Worm (Caenorhabditis elegans) whole organism, late embryonic: Measurements from ENCODE around the gene cua-1.
"Not testable (repeated sequence)": the region's sequence is repeated elsewhere in the genome, so short reads cannot be mapped to it uniquely, and the experiment has no call there.

ENCODE experiments used
- C08G9.2 ChIP-seq: sonication (generic microtip); optimal IDR thresholded peaks from 2 replicates; lab custom pipeline; 2016; ENCODE audit warnings: mild to moderate bottlenecking, missing genetic modification characterization, moderate library complexity, missing compliant biosample characterization
- C38D4.7 ChIP-seq: fragments of 200-800 bp; sonication (Bioruptor generic); optimal IDR thresholded peaks from 2 replicates; lab custom pipeline; 2018; ENCODE audit warnings: mild to moderate bottlenecking, missing genetic modification characterization, moderate library complexity, missing compliant biosample characterization
- F13H6.1 ChIP-seq: sonication (generic microtip); optimal IDR thresholded peaks from 2 replicates; lab custom pipeline; 2016; ENCODE audit warnings: missing genetic modification characterization, missing compliant biosample characterization
- K02D7.2 ChIP-seq: sonication (generic microtip); optimal IDR thresholded peaks from 2 replicates; lab custom pipeline; 2017; ENCODE audit warnings: mild to moderate bottlenecking, missing genetic modification characterization, missing compliant biosample characterization
- K09A11.1 ChIP-seq: sonication (generic microtip); optimal IDR thresholded peaks from 2 replicates; lab custom pipeline; 2017; ENCODE audit warnings: antibody characterized with exemption, mild to moderate bottlenecking, missing genetic modification characterization, missing compliant biosample characterization; ENCODE audit not compliant: insufficient read depth
- ceh-18 ChIP-seq: sonication (generic microtip); optimal IDR thresholded peaks from 2 replicates; lab custom pipeline; 2016; ENCODE audit warnings: missing genetic modification characterization, missing compliant biosample characterization
- ceh-2 ChIP-seq: sonication (generic microtip); optimal IDR thresholded peaks from 2 replicates; lab custom pipeline; 2016; ENCODE audit warnings: missing genotype, missing genetic modification characterization, missing compliant biosample characterization
- ceh-22 ChIP-seq: sonication (generic microtip); optimal IDR thresholded peaks from 2 replicates; lab custom pipeline; 2017; ENCODE audit warnings: missing biosample characterization, missing genetic modification characterization
- ceh-24 ChIP-seq: sonication (generic microtip); optimal IDR thresholded peaks from 2 replicates; lab custom pipeline; 2016; ENCODE audit warnings: mild to moderate bottlenecking, missing genetic modification characterization, missing compliant biosample characterization
- ceh-30 ChIP-seq: fragments of 150-350 bp; optimal IDR thresholded peaks from 2 replicates; lab custom pipeline; 2014; ENCODE audit warnings: missing biosample characterization, missing genetic modification characterization
- ceh-34 ChIP-seq: sonication (generic microtip); optimal IDR thresholded peaks from 2 replicates; lab custom pipeline; 2016; ENCODE audit warnings: mild to moderate bottlenecking, missing genetic modification characterization, missing compliant biosample characterization
- ceh-45 ChIP-seq: fragments of 200-800 bp; sonication (Bioruptor generic); IDR thresholded peaks from 2 replicates; pipeline ENCODE4 v1.3.6; 2022; ENCODE audit warnings: missing genetic modification reagents, missing genetic modification characterization, missing compliant biosample characterization
- ceh-48 ChIP-seq: sonication (generic microtip); optimal IDR thresholded peaks from 2 replicates; lab custom pipeline; 2016; ENCODE audit warnings: missing genetic modification characterization, inconsistent platforms, missing compliant biosample characterization
- che-1 ChIP-seq: sonication (generic microtip); optimal IDR thresholded peaks from 2 replicates; lab custom pipeline; 2016; ENCODE audit warnings: mild to moderate bottlenecking, missing genetic modification characterization, missing compliant biosample characterization
- dve-1 ChIP-seq: sonication (generic microtip); optimal IDR thresholded peaks from 2 replicates; lab custom pipeline; 2017; ENCODE audit warnings: antibody characterized with exemption, mild to moderate bottlenecking, missing genetic modification characterization, missing compliant biosample characterization
- elt-2 ChIP-seq: sonication (generic microtip); optimal IDR thresholded peaks from 2 replicates; lab custom pipeline; 2016; ENCODE audit warnings: missing genetic modification reagents, missing genetic modification characterization, missing compliant biosample characterization
- fax-1 ChIP-seq: sonication (generic microtip); optimal IDR thresholded peaks from 2 replicates; lab custom pipeline; 2016; ENCODE audit warnings: missing genotype, missing genetic modification characterization, missing compliant biosample characterization
- fkh-6 ChIP-seq: sonication (generic microtip); optimal IDR thresholded peaks from 2 replicates; lab custom pipeline; 2016; ENCODE audit warnings: missing genetic modification characterization, missing compliant biosample characterization
- gmeb-2 ChIP-seq: sonication (generic microtip); optimal IDR thresholded peaks from 2 replicates; lab custom pipeline; 2016; ENCODE audit warnings: missing genetic modification characterization, inconsistent platforms, missing compliant biosample characterization
- hlh-13 ChIP-seq: fragments of 200-800 bp; sonication (Bioruptor generic); optimal IDR thresholded peaks from 2 replicates; lab custom pipeline; 2018; ENCODE audit warnings: mild to moderate bottlenecking, missing genetic modification characterization, missing compliant biosample characterization
- hlh-6 ChIP-seq: sonication (generic microtip); optimal IDR thresholded peaks from 2 replicates; lab custom pipeline; 2016; ENCODE audit warnings: missing genotype, missing genetic modification characterization, missing compliant biosample characterization
- hlh-8 ChIP-seq: sonication (generic microtip); optimal IDR thresholded peaks from 2 replicates; lab custom pipeline; 2016; ENCODE audit warnings: missing genotype, missing genetic modification characterization, missing compliant biosample characterization
- lin-11 ChIP-seq: fragments of 200-800 bp; sonication (Bioruptor generic); optimal IDR thresholded peaks from 2 replicates; lab custom pipeline; 2018; ENCODE audit warnings: mild to moderate bottlenecking, missing genetic modification characterization, missing compliant biosample characterization
- madf-2 ChIP-seq: sonication (generic microtip); optimal IDR thresholded peaks from 2 replicates; lab custom pipeline; 2017; ENCODE audit warnings: missing genetic modification characterization, missing compliant biosample characterization
- mec-3 ChIP-seq: sonication (generic microtip); optimal IDR thresholded peaks from 2 replicates; lab custom pipeline; 2016; ENCODE audit warnings: borderline replicate concordance, missing genetic modification characterization, missing compliant biosample characterization
- nfya-1 ChIP-seq: sonication (generic microtip); optimal IDR thresholded peaks from 2 replicates; lab custom pipeline; 2017; ENCODE audit warnings: missing genetic modification characterization, mild to moderate bottlenecking, missing compliant biosample characterization, antibody characterized with exemption, moderate library complexity
- nhr-11 ChIP-seq: fragments of 150-350 bp; optimal IDR thresholded peaks from 2 replicates; lab custom pipeline; 2014; ENCODE audit warnings: missing biosample characterization, missing genetic modification characterization
- nhr-232 ChIP-seq: sonication (generic microtip); optimal IDR thresholded peaks from 2 replicates; lab custom pipeline; 2016; ENCODE audit warnings: missing genetic modification characterization, missing compliant biosample characterization
- pag-3 ChIP-seq: sonication (generic microtip); optimal IDR thresholded peaks from 2 replicates; lab custom pipeline; 2016; ENCODE audit warnings: missing compliant biosample characterization, missing genetic modification characterization, borderline replicate concordance
- pat-9 ChIP-seq: fragments of 200-800 bp; sonication (Bioruptor generic); optimal IDR thresholded peaks from 2 replicates; lab custom pipeline; 2018; ENCODE audit warnings: mild to moderate bottlenecking, missing genetic modification characterization, moderate library complexity, missing compliant biosample characterization
- ref-2 ChIP-seq: sonication (generic microtip); optimal IDR thresholded peaks from 2 replicates; lab custom pipeline; 2016; ENCODE audit warnings: missing genetic modification characterization, missing compliant biosample characterization
- sox-2 ChIP-seq: fragments of 200-800 bp; sonication (Bioruptor generic); IDR thresholded peaks from 2 replicates; pipeline ENCODE4 v1.3.6; 2022; ENCODE audit warnings: missing genetic modification reagents, missing genetic modification characterization, missing compliant biosample characterization
- syd-9 ChIP-seq: sonication (generic microtip); optimal IDR thresholded peaks from 2 replicates; lab custom pipeline; 2016; ENCODE audit warnings: mild to moderate bottlenecking, missing genetic modification characterization, moderate library complexity, missing compliant biosample characterization
- tbx-2 ChIP-seq: sonication (generic microtip); optimal IDR thresholded peaks from 2 replicates; lab custom pipeline; 2016; ENCODE audit warnings: missing genetic modification characterization, missing compliant biosample characterization
- tbx-7 ChIP-seq: sonication (generic microtip); optimal IDR thresholded peaks from 2 replicates; lab custom pipeline; 2016; ENCODE audit warnings: missing genotype, missing genetic modification characterization, missing compliant biosample characterization
- unc-3 ChIP-seq, 2 experiments: fragments of 200-800 bp in 1 of 2; sonication (Bioruptor generic) in 1 of 2; sonication (generic microtip) in 1 of 2; conservative IDR thresholded peaks in 1 of 2; optimal IDR thresholded peaks in 1 of 2; 2 replicates each; pipeline versions ENCODE4 v1.3.6 to Lab custom; 2016 to 2022; ENCODE audit warnings: missing compliant biosample characterization in 2 of 2, missing genetic modification characterization in 2 of 2, missing genetic modification reagents in 1 of 2
- unc-55 ChIP-seq: sonication (generic microtip); optimal IDR thresholded peaks from 2 replicates; lab custom pipeline; 2017; ENCODE audit warnings: missing biosample characterization, missing genetic modification reagents, missing genetic modification characterization
- unc-86 ChIP-seq: sonication (generic microtip); optimal IDR thresholded peaks from 2 replicates; lab custom pipeline; 2016; ENCODE audit warnings: missing genetic modification characterization, missing compliant biosample characterization

The cua-1 gene

ce11 chrIII:13455207-13455606, at the start of gene cua-1:
Gene cua-1, minus strand, starts transcription at chrIII:13455307.
- TF ChIP-seq syd-9 (tag; lab: Kevin White, UChicago) (no peak), pag-3 (tag; lab: Kevin White, UChicago) (no peak), mec-3 (tag; lab: Kevin White, UChicago) (no peak), dve-1 (tag; lab: Kevin White, UChicago) (no peak), F13H6.1 (no peak), nhr-11 (tag; lab: Kevin White, UChicago) (no peak), ceh-30 (tag; lab: Kevin White, UChicago) (no peak), ceh-48 (tag; lab: Kevin White, UChicago) (no peak), hlh-6 (no peak)

ce11 chrIII:13503379-13503778, 48.3 kb upstream of the cua-1 start, which contains the start of gene T28A8.4:
Gene T28A8.4, plus strand, starts transcription at chrIII:13503679.
- TF ChIP-seq elt-2 (tag; lab: Kevin White, UChicago) (no peak), nfya-1 (tag; lab: Kevin White, UChicago) (no peak), C08G9.2 (tag; lab: Kevin White, UChicago) (no peak)
- TF ChIP-seq, all 69 proteins: peak for 0

ce11 chrIII:13502513-13502912, 47.4 kb upstream of the cua-1 start, which contains the start of gene T28A8.8:
Gene T28A8.8, plus strand, starts transcription at chrIII:13502813.
- TF ChIP-seq ceh-30 (tag; lab: Kevin White, UChicago): no peak
- TF ChIP-seq ref-2 (tag; lab: Kevin White, UChicago): no peak
- no peak for TF ChIP-seq ceh-22
- no peak for TF ChIP-seq madf-2 (tag; lab: Kevin White, UChicago)
- no peak for TF ChIP-seq ceh-2 (tag; lab: Kevin White, UChicago)
- TF ChIP-seq pat-9: no peak

- TF ChIP-seq gmeb-2 (no peak), lin-11 (tag; lab: Kevin White, UChicago) (no peak), hlh-8 (tag; lab: Kevin White, UChicago) (no peak), C08G9.2 (tag; lab: Kevin White, UChicago) (no peak), che-1 (no peak)
Measured at ce11 chrIII:13501599-13501998, 46.5 kb upstream of the cua-1 start, which contains the start of gene T28A8.5. Gene T28A8.5, plus strand, starts transcription at chrIII:13501630.

ce11 chrIII:13498899-13499298, 43.8 kb upstream of the cua-1 start, which contains the start of gene T28A8.6:
Gene T28A8.6, plus strand, starts transcription at chrIII:13499199.
- TF ChIP-seq ceh-2, K09A11.1, ceh-48 (tag; lab: Kevin White, UChicago): not testable (repeated sequence)

ce11 chrIII:13495571-13495970, 40.5 kb upstream of the cua-1 start, which contains the start of gene T28A8.2:
Gene T28A8.2, minus strand, starts transcription at chrIII:13495671.
- TF ChIP-seq fax-1 (tag; lab: Kevin White, UChicago): no peak
- TF ChIP-seq ceh-24 (tag; lab: Kevin White, UChicago): no peak
- no peak for TF ChIP-seq K02D7.2 (tag; lab: Kevin White, UChicago)
- no peak for TF ChIP-seq C38D4.7
- TF ChIP-seq madf-2 (tag; lab: Kevin White, UChicago): no peak
- TF ChIP-seq pag-3 (tag; lab: Kevin White, UChicago): no peak
- TF ChIP-seq ceh-34 (tag; lab: Kevin White, UChicago): no peak
- TF ChIP-seq ceh-48 (tag; lab: Kevin White, UChicago): no peak
- TF ChIP-seq nhr-232: no peak
- no peak for TF ChIP-seq syd-9 (tag; lab: Kevin White, UChicago)

ce11 chrIII:13492377-13492776, 37.3 kb upstream of the cua-1 start, which contains the start of gene twk-40:
Gene twk-40, minus strand, starts transcription at chrIII:13492477.
- TF ChIP-seq tbx-7: no peak
- no peak for TF ChIP-seq ceh-24 (tag; lab: Kevin White, UChicago)
- TF ChIP-seq ceh-18 (tag; lab: Kevin White, UChicago): no peak
- TF ChIP-seq K09A11.1 (tag; lab: Kevin White, UChicago): no peak
- TF ChIP-seq sox-2 (GFP tag; lab: Robert Waterston, UW): no peak
- TF ChIP-seq syd-9 (tag; lab: Kevin White, UChicago): no peak
- no peak for TF ChIP-seq tbx-2 (tag; lab: Kevin White, UChicago)
- TF ChIP-seq unc-86 (tag; lab: Kevin White, UChicago): no peak
- TF ChIP-seq unc-3 (GFP tag; conservative IDR thresholded peaks at IDR 0.05; lab: Robert Waterston, UW): no peak
- TF ChIP-seq unc-3 (tag; optimal IDR thresholded peaks at IDR 0.05; lab: Kevin White, UChicago): no peak
- TF ChIP-seq hlh-6: no peak
- TF ChIP-seq hlh-13: no peak
- TF ChIP-seq ceh-45 (GFP tag; lab: Robert Waterston, UW): no peak
- TF ChIP-seq fkh-6: no peak
- TF ChIP-seq madf-2 (tag; lab: Kevin White, UChicago): no peak
- no peak for TF ChIP-seq unc-55 (GFP tag; lab: Kevin White, UChicago)
